Worm (Caenorhabditis elegans): ENCODE results near the gene kcmf-1.

- TF ChIP-seq ztf-29 (GFP tag; IDR thresholded peaks at IDR 0.05) (no peak), flt-1 (GFP tag; IDR thresholded peaks at IDR 0.05) (no peak), ref-1 (GFP tag; conservative IDR thresholded peaks at IDR 0.05) (no peak), klf-2 (GFP tag; conservative IDR thresholded peaks at IDR 0.05) (no peak), T22C8.4 (GFP tag; IDR thresholded peaks at IDR 0.05) (no peak), cog-1 (tag; optimal IDR thresholded peaks at IDR 0.05) (no peak), med-1 (GFP tag; optimal IDR thresholded peaks at IDR 0.05; ENCODE audit: insufficient read depth) (no peak), ztf-23 (GFP tag; IDR thresholded peaks at IDR 0.05) (no peak), tab-1 (GFP tag; IDR thresholded peaks at IDR 0.05) (no peak)
These were observed 20.2 kb upstream of the kcmf-1 start for ce11 chrIII:7809033-7809432.
